Worm (Caenorhabditis elegans): ENCODE measurements around the gene F52E1.2.

ce11 chrV:8385879-8386530, 24.4 kb upstream of the F52E1.2 start, which contains the start of gene hsp-17:
- no peak for TF ChIP-seq zag-1 (tag; optimal IDR thresholded peaks at IDR 0.05)
- no peak for TF ChIP-seq R02D3.7 (tag; optimal IDR thresholded peaks at IDR 0.05)
- TF ChIP-seq nhr-237 (tag; optimal IDR thresholded peaks at IDR 0.05) = no peak
- TF ChIP-seq alr-1 (tag; optimal IDR thresholded peaks at IDR 0.05) = no peak
- no peak for TF ChIP-seq gmeb-1 (tag; optimal IDR thresholded peaks at IDR 0.05)
- no peak for TF ChIP-seq ceh-16 (tag; optimal IDR thresholded peaks at IDR 0.05)
- TF ChIP-seq nhr-23 (tag; optimal IDR thresholded peaks at IDR 0.05) = no peak
- no peak for TF ChIP-seq nhr-6 (tag; optimal IDR thresholded peaks at IDR 0.05)
- TF ChIP-seq skn-1 (tag; optimal IDR thresholded peaks at IDR 0.05) = no peak
- TF ChIP-seq ztf-4 (tag; optimal IDR thresholded peaks at IDR 0.05) = no peak
- no peak for TF ChIP-seq snpc-4 (tag; optimal IDR thresholded peaks at IDR 0.05)
- no peak for TF ChIP-seq mdl-1 (tag; optimal IDR thresholded peaks at IDR 0.05)
